Fruit fly (Drosophila melanogaster) whole organism, wandering third instar larva: ENCODE data around the gene CG10561.

Experiments used
- Abd-B ChIP-seq: fragments of >200 bp; optimal IDR thresholded peaks from 2 replicates; lab custom pipeline; 2017; ENCODE audit warnings: missing biosample characterization, missing genetic modification characterization
- CG9705 ChIP-seq: fragments of 200-800 bp; sonication (Bioruptor generic); optimal IDR thresholded peaks from 2 replicates; lab custom pipeline; 2018; ENCODE audit warnings: missing biosample characterization, mild to moderate bottlenecking, missing genetic modification characterization
- Hr83 ChIP-seq: fragments of 200-300 bp; sonication (Bioruptor generic); optimal IDR thresholded peaks from 2 replicates; lab custom pipeline; 2016; ENCODE audit warnings: missing biosample characterization, mild to moderate bottlenecking, missing genetic modification characterization, moderate library complexity; ENCODE audit not compliant: poor library complexity, severe bottlenecking
- N ChIP-seq: fragments of >200 bp; optimal IDR thresholded peaks from 2 replicates; lab custom pipeline; 2018; ENCODE audit warnings: missing biosample characterization, missing external identifiers, missing genetic modification characterization
- Rel ChIP-seq, 2 experiments: fragments of 200-800 bp; sonication (Bioruptor generic) in 1 of 2; optimal IDR thresholded peaks; 2 replicates in 1 of 2; 3 replicates in 1 of 2; lab custom pipeline; 2016 to 2019; ENCODE audit warnings: mild to moderate bottlenecking in 2 of 2, missing biosample characterization in 2 of 2, missing genetic modification characterization in 2 of 2, moderate library complexity in 1 of 2
- Sp1 ChIP-seq: fragments of 200-800 bp; sonication (Bioruptor generic); optimal IDR thresholded peaks from 3 replicates; lab custom pipeline; 2019; ENCODE audit warnings: missing biosample characterization, mild to moderate bottlenecking, missing genetic modification characterization, moderate library complexity
- dl ChIP-seq, 2 experiments: fragments of 175-275, 200-275 bp in 1 of 2; fragments of 200-275 bp in 1 of 2; sonication (Bioruptor generic); optimal IDR thresholded peaks; lab custom pipeline; 2018; ENCODE audit warnings: mild to moderate bottlenecking in 2 of 2, missing biosample characterization in 2 of 2, missing genetic modification characterization in 2 of 2, moderate library complexity in 2 of 2; ENCODE audit not compliant: partially characterized antibody in 2 of 2, insufficient read depth in 1 of 2
- foxo ChIP-seq, 2 experiments: fragments of 200-800 bp; sonication (Bioruptor generic); optimal IDR thresholded peaks; 2 replicates in 1 of 2; 3 replicates in 1 of 2; lab custom pipeline; 2016 to 2017; ENCODE audit warnings: missing biosample characterization in 2 of 2, missing genetic modification characterization in 2 of 2
- h ChIP-seq: fragments of 200-800 bp; sonication (Bioruptor generic); optimal IDR thresholded peaks from 3 replicates; lab custom pipeline; 2016; ENCODE audit warnings: missing biosample characterization, mild to moderate bottlenecking, missing genetic modification characterization
- jim ChIP-seq: fragments of 175-275, 200-325 bp; sonication (Bioruptor generic); optimal IDR thresholded peaks from 2 replicates; lab custom pipeline; 2016; ENCODE audit warnings: missing biosample characterization, mild to moderate bottlenecking, missing genetic modification characterization
- lola ChIP-seq: fragments of >200 bp; optimal IDR thresholded peaks from 2 replicates; lab custom pipeline; 2017; ENCODE audit warnings: missing biosample characterization, missing genetic modification characterization
- psq ChIP-seq: fragments of 200-800 bp; sonication (Bioruptor generic); optimal IDR thresholded peaks from 3 replicates; lab custom pipeline; 2017; ENCODE audit warnings: missing biosample characterization, mild to moderate bottlenecking, missing genetic modification characterization, moderate library complexity

dm6 chr2L:19069548-19070145, 44.6 kb upstream of the CG10561 start, which contains the start of gene CG10702:
- no peak for TF ChIP-seq Rel (GFP tag; optimal IDR thresholded peaks at IDR 0.05; lab: Kevin White, UChicago)
- TF ChIP-seq Rel (tag; optimal IDR thresholded peaks at IDR 0.05; lab: Kevin White, UChicago): no peak
- TF ChIP-seq Sp1 (GFP tag; lab: Kevin White, UChicago): no peak
- TF ChIP-seq Hr83 (GFP tag; lab: Kevin White, UChicago): no peak
- TF ChIP-seq jim: no peak
- TF ChIP-seq foxo (GFP tag; optimal IDR thresholded peaks at IDR 0.05; lab: Kevin White, UChicago): no peak
- no peak for TF ChIP-seq N (GFP tag; lab: Kevin White, UChicago)
- TF ChIP-seq dl (GFP tag; optimal IDR thresholded peaks at IDR 0.05; lab: Kevin White, UChicago; ENCODE audit: insufficient read depth in 1 of 2, partially characterized antibody in 2 of 2): no peak
- no peak for TF ChIP-seq Abd-B (GFP tag; lab: Kevin White, UChicago)
- no peak for TF ChIP-seq h (GFP tag; lab: Kevin White, UChicago)
- no peak for TF ChIP-seq CG9705 (GFP tag; lab: Kevin White, UChicago)
- TF ChIP-seq lola: no peak
- no peak for TF ChIP-seq psq (GFP tag; lab: Kevin White, UChicago)
